Fruit fly (Drosophila melanogaster): ENCODE data around the gene Alp12.

The Alp12 gene

DNA sequence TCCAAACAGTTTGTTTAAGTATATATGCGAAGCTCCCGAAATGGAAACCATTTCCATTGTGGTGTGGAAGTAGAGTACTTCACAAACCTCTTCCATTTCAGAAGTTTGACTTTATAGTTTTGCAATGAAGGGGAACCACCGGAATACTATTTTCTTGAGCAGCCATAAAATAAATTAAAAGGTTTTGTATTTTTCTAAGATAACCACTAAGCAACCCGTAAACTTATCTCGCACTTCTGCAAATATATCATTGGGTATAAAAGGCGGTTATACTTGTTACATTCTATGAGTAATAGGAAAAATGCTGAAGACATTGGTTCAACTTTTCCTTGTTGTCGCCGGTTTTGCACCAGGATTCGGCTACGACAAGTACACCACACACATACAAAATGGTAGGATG lies 5.8 kb upstream of the Alp12 start, which contains the start of gene lectin-37Da:
Gene lectin-37Da (plus strand): TSS at position 301 of the 400 bp plus-strand sequence.
- no peak for TF ChIP-seq CG32264 (GFP tag; optimal IDR thresholded peaks at IDR 0.05)
- no peak for TF ChIP-seq Mio (GFP tag; optimal IDR thresholded peaks at IDR 0.05)
- no peak for TF ChIP-seq ey (GFP tag; optimal IDR thresholded peaks at IDR 0.05)
- TF ChIP-seq Rel (GFP tag; optimal IDR thresholded peaks at IDR 0.05) = no peak
- TF ChIP-seq Rel (tag; optimal IDR thresholded peaks at IDR 0.05) = no peak
- TF ChIP-seq Hnf4 (GFP tag; optimal IDR thresholded peaks at IDR 0.05) = no peak
- TF ChIP-seq GATAd (GFP tag; optimal IDR thresholded peaks at IDR 0.05) = no peak
- no peak for TF ChIP-seq Dfd (GFP tag; optimal IDR thresholded peaks at IDR 0.05)
- no peak for TF ChIP-seq Hr83 (GFP tag; optimal IDR thresholded peaks at IDR 0.05; ENCODE audit: poor library complexity, severe bottlenecking)

DNA sequence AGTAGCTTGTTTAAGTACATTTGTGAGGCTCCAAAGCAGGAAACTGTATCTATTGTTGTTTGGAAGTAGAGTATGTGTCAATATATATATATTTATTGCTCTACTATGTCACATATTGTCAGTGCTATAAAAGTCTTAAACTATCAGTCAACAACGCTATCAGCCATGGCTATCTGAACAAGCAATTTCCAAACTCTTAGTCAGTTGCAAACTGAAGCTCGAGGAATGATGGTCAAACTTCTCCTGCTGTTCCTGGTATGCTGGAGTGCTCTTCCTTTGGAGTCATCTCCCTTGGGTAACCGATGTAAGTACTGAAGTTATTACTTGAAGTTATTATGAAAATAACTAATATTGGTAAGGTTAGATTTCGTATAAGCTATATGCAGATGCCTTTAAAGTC lies 5.0 kb upstream of the Alp12 start, which contains the start of gene lectin-37Db:
Gene lectin-37Db (plus strand): TSS at position 204 of the 400 bp plus-strand sequence.
- no peak for TF ChIP-seq dmrt93B (GFP tag; optimal IDR thresholded peaks at IDR 0.05)
- no peak for TF ChIP-seq jim (GFP tag; optimal IDR thresholded peaks at IDR 0.05)
- TF ChIP-seq Mio (GFP tag; optimal IDR thresholded peaks at IDR 0.05) = no peak
- TF ChIP-seq Sp1 (GFP tag; optimal IDR thresholded peaks at IDR 0.05) = no peak
- TF ChIP-seq CG9705 (GFP tag; optimal IDR thresholded peaks at IDR 0.05) = no peak
- TF ChIP-seq h (GFP tag; optimal IDR thresholded peaks at IDR 0.05) = no peak
- TF ChIP-seq sage (GFP tag; optimal IDR thresholded peaks at IDR 0.05) = no peak
- TF ChIP-seq fru (GFP tag; optimal IDR thresholded peaks at IDR 0.05) = no peak

DNA sequence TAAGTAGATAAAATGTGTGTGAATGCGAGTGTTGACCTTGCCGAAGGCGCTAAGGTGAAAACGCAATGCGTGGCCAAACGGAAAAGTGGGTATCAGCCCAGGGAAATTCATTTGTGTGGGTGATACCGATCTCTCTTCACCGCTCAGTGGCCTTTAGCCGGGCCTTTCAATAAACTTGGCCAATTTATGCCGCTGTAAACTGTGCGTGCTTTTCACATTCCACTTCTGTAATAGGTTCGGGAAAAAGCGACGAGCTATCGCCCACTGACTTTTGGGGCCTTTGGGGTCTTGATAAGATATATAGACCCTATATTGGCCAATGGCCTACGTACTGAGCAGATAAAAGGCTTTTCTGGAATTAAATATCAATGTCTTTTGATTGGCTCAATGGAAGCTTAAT lies 2.3 kb upstream of the Alp12 start:
- TF ChIP-seq Sp1 (GFP tag; optimal IDR thresholded peaks at IDR 0.05) (no peak), rgr (GFP tag; optimal IDR thresholded peaks at IDR 0.05) (no peak), dmrt93B (GFP tag; optimal IDR thresholded peaks at IDR 0.05) (no peak), br (GFP tag; optimal IDR thresholded peaks at IDR 0.05) (no peak)

DNA sequence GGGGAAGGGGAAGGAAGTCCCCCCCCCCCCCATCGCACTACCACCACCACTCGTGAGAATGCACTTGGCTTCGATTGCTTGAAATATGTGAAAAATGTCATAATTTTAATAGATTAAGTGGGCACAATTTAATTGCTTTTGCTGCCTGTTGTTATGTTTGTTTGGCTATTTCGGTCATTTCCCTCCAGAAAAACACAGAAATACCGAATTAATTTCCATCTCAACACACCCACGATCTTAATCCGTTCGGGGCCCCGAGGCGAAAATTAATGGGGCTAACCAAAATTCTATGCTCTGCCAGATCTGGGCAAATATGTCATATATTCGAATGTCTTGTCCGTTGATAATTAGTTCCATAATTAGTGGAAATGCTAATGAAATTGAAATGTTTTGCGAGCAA lies 1.2 kb upstream of the Alp12 start:
- TF ChIP-seq Jra (GFP tag; optimal IDR thresholded peaks at IDR 0.05) (no peak), dmrt93B (GFP tag; optimal IDR thresholded peaks at IDR 0.05) (no peak), sage (GFP tag; optimal IDR thresholded peaks at IDR 0.05) (no peak), Hr78 (GFP tag; optimal IDR thresholded peaks at IDR 0.05) (no peak), foxo (GFP tag; optimal IDR thresholded peaks at IDR 0.05) (no peak), OdsH (GFP tag; optimal IDR thresholded peaks at IDR 0.05) (no peak), sv (GFP tag; optimal IDR thresholded peaks at IDR 0.05) (no peak), lola (GFP tag; optimal IDR thresholded peaks at IDR 0.05) (no peak), woc (GFP tag; optimal IDR thresholded peaks at IDR 0.05) (no peak), Vsx2 (GFP tag; optimal IDR thresholded peaks at IDR 0.05; ENCODE audit: partially characterized antibody) (no peak), CG32264 (GFP tag; optimal IDR thresholded peaks at IDR 0.05) (no peak), Dif (GFP tag; optimal IDR thresholded peaks at IDR 0.05; ENCODE audit: partially characterized antibody) (no peak), fru (GFP tag; optimal IDR thresholded peaks at IDR 0.05) (no peak), Myc (optimal IDR thresholded peaks at IDR 0.05) (no peak), dl (GFP tag; optimal IDR thresholded peaks at IDR 0.05; ENCODE audit: insufficient read depth in 1 of 2, partially characterized antibody in 2 of 2) (no peak), CrebA (GFP tag; optimal IDR thresholded peaks at IDR 0.05; ENCODE audit: borderline replicate concordance) (no peak), Abd-B (GFP tag; optimal IDR thresholded peaks at IDR 0.05) (no peak), CG9705 (GFP tag; optimal IDR thresholded peaks at IDR 0.05) (no peak), N (GFP tag; optimal IDR thresholded peaks at IDR 0.05) (no peak), Mio (GFP tag; optimal IDR thresholded peaks at IDR 0.05) (no peak)

DNA sequence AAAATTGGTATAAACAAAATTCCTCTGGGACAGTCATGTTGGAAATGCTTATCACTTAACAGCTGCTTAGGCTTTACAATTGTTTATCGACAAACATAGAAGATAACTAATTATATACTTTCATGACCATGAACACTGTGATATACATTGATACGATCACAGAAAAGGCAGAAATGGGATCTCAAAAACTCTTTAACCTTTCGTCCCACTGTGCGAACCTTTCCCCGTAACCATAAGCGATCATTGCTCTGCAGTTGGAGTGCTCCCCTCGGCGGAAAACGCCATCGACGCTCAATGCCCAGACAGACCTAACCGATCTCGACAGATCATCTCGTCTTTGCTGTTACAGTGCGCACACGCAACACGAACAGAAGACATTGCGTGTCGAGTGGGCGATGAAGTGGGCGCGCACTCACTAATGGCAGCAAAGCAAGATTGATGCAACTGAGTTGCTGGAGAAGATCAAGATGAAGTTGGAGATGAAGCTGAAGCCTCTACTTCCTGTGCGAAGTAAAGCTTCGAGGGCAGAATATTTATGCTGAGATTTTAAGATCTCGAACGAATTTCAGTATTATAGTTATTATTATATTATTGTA lies 555 bp downstream of the Alp12 start:
- TF ChIP-seq dsf (GFP tag; optimal IDR thresholded peaks at IDR 0.05; ENCODE audit: borderline replicate concordance) (no peak), sv (GFP tag; optimal IDR thresholded peaks at IDR 0.05) (no peak), rgr (GFP tag; optimal IDR thresholded peaks at IDR 0.05) (no peak), ey (GFP tag; optimal IDR thresholded peaks at IDR 0.05) (no peak), Hr78 (GFP tag; optimal IDR thresholded peaks at IDR 0.05) (no peak), HLH106 (tag; optimal IDR thresholded peaks at IDR 0.05) (no peak), psq (GFP tag; optimal IDR thresholded peaks at IDR 0.05) (no peak), tai (GFP tag; optimal IDR thresholded peaks at IDR 0.05) (no peak), h (GFP tag; optimal IDR thresholded peaks at IDR 0.05) (no peak)

Measured in whole organism, wandering third instar larva.